Worm (Caenorhabditis elegans) whole organism, L4 larva: ENCODE results near the gene F46G10.1.

Source experiments
- D1046.2 ChIP-seq: fragments of 200-800 bp; sonication (Bioruptor generic); IDR thresholded peaks from 2 replicates; pipeline ENCODE4 v1.3.6; 2022; ENCODE audit warnings: missing genetic modification characterization, missing compliant biosample characterization
- F37D6.2 ChIP-seq: sonication (generic microtip); optimal IDR thresholded peaks from 2 replicates; lab custom pipeline; 2016; ENCODE audit warnings: mild to moderate bottlenecking, missing genetic modification characterization, missing compliant biosample characterization
- F49E8.2 ChIP-seq: sonication (generic microtip); optimal IDR thresholded peaks from 2 replicates; lab custom pipeline; 2016; ENCODE audit warnings: missing compliant biosample characterization, mild to moderate bottlenecking, missing genetic modification characterization, borderline replicate concordance
- T20F7.1 ChIP-seq: fragments of 200-800 bp; sonication (Bioruptor generic); optimal IDR thresholded peaks from 2 replicates; lab custom pipeline; 2018; ENCODE audit warnings: mild to moderate bottlenecking, missing genetic modification characterization, missing compliant biosample characterization
- Y48G9A.11 ChIP-seq: fragments of 200-800 bp; sonication (Bioruptor generic); IDR thresholded peaks from 2 replicates; pipeline ENCODE4 v1.3.6; 2022; ENCODE audit warnings: missing genetic modification reagents, missing genetic modification characterization, missing compliant biosample characterization
- ZK546.5 ChIP-seq, 2 experiments: sonication (generic microtip); optimal IDR thresholded peaks; 2 replicates each; lab custom pipeline; 2017; ENCODE audit warnings: missing biosample characterization in 2 of 2, missing genetic modification characterization in 2 of 2
- aha-1 ChIP-seq: fragments of 150-350 bp; peaks from one replicate; lab custom pipeline; 2014; ENCODE audit warnings: missing biosample characterization, missing genetic modification characterization
- ceh-28 ChIP-seq: fragments of 150-350 bp; optimal IDR thresholded peaks from 2 replicates; lab custom pipeline; 2014; ENCODE audit warnings: missing biosample characterization, missing genetic modification reagents, missing genetic modification characterization
- ceh-44 ChIP-seq: fragments of 200-800 bp; sonication (Bioruptor generic); IDR thresholded peaks from 2 replicates; pipeline ENCODE4 v1.3.6; 2022; ENCODE audit warnings: missing genetic modification reagents, missing genetic modification characterization, missing compliant biosample characterization
- ctbp-1 ChIP-seq: fragments of 200-800 bp; sonication (Bioruptor generic); IDR thresholded peaks from 2 replicates; pipeline ENCODE4 v1.3.6; 2022; ENCODE audit warnings: missing genetic modification reagents, missing genetic modification characterization, missing compliant biosample characterization
- daf-12 ChIP-seq: fragments of 150-350 bp; optimal IDR thresholded peaks from 2 replicates; lab custom pipeline; 2014; ENCODE audit warnings: missing biosample characterization, missing genetic modification reagents, missing genetic modification characterization
- daf-19 ChIP-seq: fragments of 200-800 bp; sonication (Bioruptor generic); conservative IDR thresholded peaks from 2 replicates; pipeline ENCODE4 v1.3.6; 2022; ENCODE audit warnings: missing genetic modification characterization, missing compliant biosample characterization
- daf-8 ChIP-seq: fragments of 200-800 bp; sonication (Bioruptor generic); IDR thresholded peaks from 2 replicates; pipeline ENCODE4 v1.3.6; 2022; ENCODE audit warnings: missing genetic modification characterization, missing compliant biosample characterization
- dmd-6 ChIP-seq: fragments of 200-800 bp; sonication (Bioruptor generic); IDR thresholded peaks from 2 replicates; pipeline ENCODE4 v1.3.6; 2022; ENCODE audit warnings: missing genetic modification reagents, missing genetic modification characterization, missing compliant biosample characterization
- dpl-1 ChIP-seq: fragments of 150-350 bp; optimal IDR thresholded peaks from 2 replicates; lab custom pipeline; 2014; ENCODE audit warnings: missing biosample characterization, missing genetic modification reagents, missing genetic modification characterization
- hif-1 ChIP-seq, 2 experiments: sonication (generic microtip); optimal IDR thresholded peaks; 2 replicates each; lab custom pipeline; 2016 to 2017; ENCODE audit warnings: missing compliant biosample characterization in 2 of 2, missing genetic modification characterization in 2 of 2, missing genetic modification reagents in 2 of 2, missing genotype in 2 of 2, mild to moderate bottlenecking in 1 of 2
- hlh-11 ChIP-seq: fragments of 200-800 bp; sonication (Bioruptor generic); optimal IDR thresholded peaks from 2 replicates; lab custom pipeline; 2018; ENCODE audit warnings: mild to moderate bottlenecking, missing genetic modification characterization, missing compliant biosample characterization
- hlh-30 ChIP-seq: sonication (generic microtip); optimal IDR thresholded peaks from 2 replicates; lab custom pipeline; 2017; ENCODE audit warnings: antibody characterized with exemption, mild to moderate bottlenecking, missing genetic modification characterization, missing compliant biosample characterization; ENCODE audit not compliant: insufficient read depth
- hmg-1.1 ChIP-seq: fragments of 200-800 bp; sonication (Bioruptor generic); IDR thresholded peaks from 2 replicates; pipeline ENCODE4 v1.3.6; 2022; ENCODE audit warnings: missing genetic modification reagents, missing genetic modification characterization, missing compliant biosample characterization
- jun-1 ChIP-seq: fragments of 150-350 bp; optimal IDR thresholded peaks from 2 replicates; lab custom pipeline; 2014; ENCODE audit warnings: missing biosample characterization, missing genetic modification reagents, missing genetic modification characterization
- lin-1 ChIP-seq: fragments of 200-800 bp; sonication (Bioruptor generic); IDR thresholded peaks from 2 replicates; pipeline ENCODE4 v1.3.6; 2022; ENCODE audit warnings: missing genetic modification reagents, missing genetic modification characterization, missing compliant biosample characterization
- lin-13 ChIP-seq: fragments of 150-350 bp; optimal IDR thresholded peaks from 2 replicates; lab custom pipeline; 2014; ENCODE audit warnings: missing biosample characterization, missing genetic modification reagents, missing genetic modification characterization
- lin-15B ChIP-seq: fragments of 150-350 bp; sonication (generic microtip); optimal IDR thresholded peaks from 3 replicates; lab custom pipeline; 2014; ENCODE audit warnings: missing biosample characterization, missing genetic modification characterization
- lin-38 ChIP-seq: fragments of 200-800 bp; sonication (Bioruptor generic); IDR thresholded peaks from 2 replicates; pipeline ENCODE4 v1.3.6; 2022; ENCODE audit warnings: missing genetic modification reagents, missing genetic modification characterization, missing compliant biosample characterization
- lsy-2 ChIP-seq, 2 experiments: fragments of 150-350 bp in 1 of 2; sonication (generic microtip) in 1 of 2; optimal IDR thresholded peaks; 2 replicates each; lab custom pipeline; 2014 to 2017; ENCODE audit warnings: missing biosample characterization in 2 of 2, missing genetic modification characterization in 2 of 2
- madf-9 ChIP-seq: fragments of 200-800 bp; sonication (Bioruptor generic); conservative IDR thresholded peaks from 2 replicates; pipeline ENCODE4 v1.3.6; 2022; ENCODE audit warnings: missing genetic modification reagents, missing genetic modification characterization, missing compliant biosample characterization
- mdl-1 ChIP-seq, 2 experiments: fragments of 150-350 bp in 1 of 2; sonication (generic microtip) in 1 of 2; optimal IDR thresholded peaks; 2 replicates each; lab custom pipeline; 2014 to 2017; ENCODE audit warnings: missing biosample characterization in 2 of 2, missing genetic modification characterization in 2 of 2
- mep-1 ChIP-seq: fragments of 150-350 bp; sonication (generic microtip); optimal IDR thresholded peaks from 3 replicates; lab custom pipeline; 2014; ENCODE audit warnings: missing biosample characterization, missing genetic modification characterization
- mes-2 ChIP-seq: sonication (generic microtip); optimal IDR thresholded peaks from 2 replicates; lab custom pipeline; 2016; ENCODE audit warnings: missing genotype, mild to moderate bottlenecking, missing genetic modification characterization, missing compliant biosample characterization; ENCODE audit not compliant: poor library complexity, severe bottlenecking
- mxl-2 ChIP-seq: fragments of 200-800 bp; sonication (Bioruptor generic); conservative IDR thresholded peaks from 2 replicates; pipeline ENCODE4 v1.3.6; 2022; ENCODE audit warnings: missing genetic modification reagents, missing genetic modification characterization, missing compliant biosample characterization
- mxl-3 ChIP-seq: fragments of 200-800 bp; sonication (Bioruptor generic); optimal IDR thresholded peaks from 2 replicates; lab custom pipeline; 2018; ENCODE audit warnings: mild to moderate bottlenecking, missing genetic modification characterization, missing compliant biosample characterization
- nhr-10 ChIP-seq: fragments of 150-350 bp; optimal IDR thresholded peaks from 2 replicates; lab custom pipeline; 2014; ENCODE audit warnings: missing biosample characterization, missing genetic modification characterization
- nhr-11 ChIP-seq: fragments of 150-350 bp; optimal IDR thresholded peaks from 2 replicates; lab custom pipeline; 2014; ENCODE audit warnings: missing biosample characterization, missing genetic modification characterization
- nhr-41 ChIP-seq: fragments of 200-800 bp; sonication (Bioruptor generic); IDR thresholded peaks from 2 replicates; pipeline ENCODE4 v1.3.6; 2022; ENCODE audit warnings: missing genetic modification reagents, missing genetic modification characterization, missing compliant biosample characterization
- nhr-48 ChIP-seq: sonication (generic microtip); optimal IDR thresholded peaks from 2 replicates; lab custom pipeline; 2016; ENCODE audit warnings: mild to moderate bottlenecking, missing genetic modification characterization, missing compliant biosample characterization
- nhr-6 ChIP-seq: fragments of 150-350 bp; optimal IDR thresholded peaks from 2 replicates; lab custom pipeline; 2014; ENCODE audit warnings: missing biosample characterization, missing genetic modification characterization
- nhr-77 ChIP-seq: fragments of 150-350 bp; optimal IDR thresholded peaks from 2 replicates; lab custom pipeline; 2014; ENCODE audit warnings: missing biosample characterization, missing genetic modification characterization
- pha-4 ChIP-seq, 2 experiments: fragments of 150-350 bp in 1 of 2; fragments of 200-800 bp in 1 of 2; sonication (Bioruptor generic) in 1 of 2; IDR thresholded peaks in 1 of 2; optimal IDR thresholded peaks in 1 of 2; 2 replicates each; pipeline versions ENCODE4 v1.3.6 to Lab custom; 2014 to 2022; ENCODE audit warnings: missing genetic modification characterization in 2 of 2, missing genetic modification reagents in 2 of 2, missing biosample characterization in 1 of 2, missing compliant biosample characterization in 1 of 2
- php-3 ChIP-seq: fragments of 200-800 bp; sonication (Bioruptor generic); IDR thresholded peaks from 2 replicates; pipeline ENCODE4 v1.3.6; 2022; ENCODE audit warnings: missing genetic modification reagents, missing genetic modification characterization, missing compliant biosample characterization
- pqm-1 ChIP-seq: sonication (generic microtip); optimal IDR thresholded peaks from 2 replicates; lab custom pipeline; 2017; ENCODE audit warnings: missing biosample characterization, missing genetic modification characterization
- rbr-2 ChIP-seq: sonication (generic microtip); optimal IDR thresholded peaks from 2 replicates; lab custom pipeline; 2016; ENCODE audit warnings: missing genotype, missing genetic modification characterization, missing compliant biosample characterization
- sdz-12 ChIP-seq: fragments of 200-800 bp; sonication (Bioruptor generic); optimal IDR thresholded peaks from 2 replicates; lab custom pipeline; 2018; ENCODE audit warnings: mild to moderate bottlenecking, missing genetic modification characterization, missing compliant biosample characterization
- set-16 ChIP-seq: fragments of 200-800 bp; sonication (Bioruptor generic); IDR thresholded peaks from 2 replicates; pipeline ENCODE4 v1.3.6; 2022; ENCODE audit warnings: missing genetic modification reagents, missing genetic modification characterization, missing compliant biosample characterization
- snpc-1.2 ChIP-seq: fragments of 200-800 bp; sonication (Bioruptor generic); IDR thresholded peaks from 2 replicates; pipeline ENCODE4 v1.3.6; 2022; ENCODE audit warnings: missing genetic modification reagents, missing genetic modification characterization, missing compliant biosample characterization
- spr-3 ChIP-seq: fragments of 200-800 bp; sonication (Bioruptor generic); optimal IDR thresholded peaks from 2 replicates; lab custom pipeline; 2018; ENCODE audit warnings: mild to moderate bottlenecking, missing genetic modification characterization, missing compliant biosample characterization
- tra-1 ChIP-seq: fragments of 200-800 bp; sonication (Bioruptor generic); IDR thresholded peaks from 2 replicates; pipeline ENCODE4 v1.3.6; 2022; ENCODE audit warnings: missing genetic modification reagents, missing genetic modification characterization, missing compliant biosample characterization
- unc-39 ChIP-seq: sonication (generic microtip); optimal IDR thresholded peaks from 2 replicates; lab custom pipeline; 2017; ENCODE audit warnings: missing biosample characterization, missing genetic modification characterization
- zfp-3 ChIP-seq: fragments of 200-800 bp; sonication (Bioruptor generic); conservative IDR thresholded peaks from 2 replicates; pipeline ENCODE4 v1.3.6; 2022; ENCODE audit warnings: missing genetic modification reagents, missing genetic modification characterization, missing compliant biosample characterization
- ztf-7 ChIP-seq: fragments of 150-350 bp; optimal IDR thresholded peaks from 2 replicates; lab custom pipeline; 2014; ENCODE audit warnings: missing biosample characterization, missing genetic modification characterization

Gene F46G10.1

DNA sequence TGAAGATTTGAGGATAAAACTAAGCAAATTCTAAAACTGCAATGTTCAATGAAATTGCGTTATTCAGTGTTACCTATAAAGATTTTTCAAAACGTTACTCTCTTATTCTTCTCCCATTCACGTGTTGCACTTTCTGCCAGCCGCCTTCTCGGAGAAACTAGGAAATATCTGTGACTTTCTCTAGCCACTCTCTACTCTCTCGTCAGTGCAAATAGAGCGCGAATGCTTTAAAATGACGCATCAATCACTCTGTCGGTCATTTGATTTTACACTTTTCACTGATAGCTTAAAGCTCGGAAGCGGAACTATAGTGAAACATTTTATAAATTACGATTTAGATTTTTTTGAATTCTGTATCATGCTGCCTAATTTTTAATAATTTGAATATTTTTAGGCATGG, 17.3 kb upstream of the F46G10.1 start (continued):
- TF ChIP-seq zfp-3 (GFP tag; lab: Robert Waterston, UW), result no peak
- peak; percentile 96 for TF ChIP-seq hlh-30
- TF ChIP-seq ceh-44 (GFP tag; lab: Robert Waterston, UW), result no peak
- TF ChIP-seq set-16, result no peak
- TF ChIP-seq Y48G9A.11 (GFP tag; lab: Robert Waterston, UW), result no peak
- TF ChIP-seq ctbp-1 (GFP tag; lab: Robert Waterston, UW), result 0 out of 2 replicates have a peak, but pooled peaks have one; percentile 19
- TF ChIP-seq lin-1 (GFP tag; lab: Robert Waterston, UW), result 0 out of 2 replicates have a peak, but pooled peaks have one; percentile 52
- peak; percentile 35 for TF ChIP-seq rbr-2 (tag; lab: Kevin White, UChicago)
- TF ChIP-seq aha-1, result peak; percentile 49
- TF ChIP-seq lin-13, result peak; percentile 58
- peak; percentile 60 for TF ChIP-seq nhr-48 (tag; lab: Kevin White, UChicago)
- no peak for TF ChIP-seq snpc-1.2 (GFP tag; lab: Robert Waterston, UW)
- peak; percentile 67 for TF ChIP-seq nhr-6 (tag; lab: Kevin White, UChicago)
- TF ChIP-seq pha-4 (GFP tag; IDR thresholded peaks at IDR 0.05; lab: Robert Waterston, UW), result no peak
- no peak for TF ChIP-seq pha-4 (tag; optimal IDR thresholded peaks at IDR 0.05; lab: Kevin White, UChicago)
- TF ChIP-seq nhr-77 (tag; lab: Kevin White, UChicago), result peak; percentile 75
- TF ChIP-seq daf-8 (GFP tag; lab: Robert Waterston, UW), result no peak
- TF ChIP-seq nhr-10 (tag; lab: Kevin White, UChicago), result peak; percentile 46
- TF ChIP-seq jun-1 (tag; lab: Kevin White, UChicago), result no peak
- peak; percentile 85 for TF ChIP-seq mxl-2
- TF ChIP-seq F37D6.2, result no peak
- peak; percentile 45 for TF ChIP-seq dpl-1 (GFP tag; lab: Kevin White, UChicago)
- TF ChIP-seq ztf-7 (tag; lab: Kevin White, UChicago), result peak; percentile 34
- TF ChIP-seq unc-39 (tag; lab: Kevin White, UChicago), result no peak
- no peak for TF ChIP-seq sdz-12 (GFP tag; lab: Kevin White, UChicago)
- peak; percentile 81 for TF ChIP-seq lin-38 (GFP tag; lab: Robert Waterston, UW)
- TF ChIP-seq madf-9 (GFP tag; lab: Robert Waterston, UW), result no peak
- TF ChIP-seq nhr-11 (tag; lab: Kevin White, UChicago), result peak; percentile 87
- peak; percentile 73 for TF ChIP-seq php-3 (GFP tag; lab: Robert Waterston, UW)
- TF ChIP-seq mes-2 (tag; lab: Kevin White, UChicago), result peak; percentile 69
- TF ChIP-seq spr-3 (GFP tag; lab: Kevin White, UChicago), result no peak
- TF ChIP-seq lsy-2 (tag; optimal IDR thresholded peaks at IDR 0.05; lab: Kevin White, UChicago), result peak in 1 of 2 experiments; percentile 74
- TF ChIP-seq hlh-11 (tag; lab: Kevin White, UChicago), result peak; percentile 92
- no peak for TF ChIP-seq D1046.2 (GFP tag; lab: Robert Waterston, UW)
- peak; percentile 86 for TF ChIP-seq dmd-6 (GFP tag; lab: Robert Waterston, UW)
- TF ChIP-seq hif-1 (tag; optimal IDR thresholded peaks at IDR 0.05; lab: Kevin White, UChicago), result peak in 1 of 2 experiments; percentile 65
- no peak for TF ChIP-seq daf-19 (GFP tag; lab: Robert Waterston, UW)

DNA sequence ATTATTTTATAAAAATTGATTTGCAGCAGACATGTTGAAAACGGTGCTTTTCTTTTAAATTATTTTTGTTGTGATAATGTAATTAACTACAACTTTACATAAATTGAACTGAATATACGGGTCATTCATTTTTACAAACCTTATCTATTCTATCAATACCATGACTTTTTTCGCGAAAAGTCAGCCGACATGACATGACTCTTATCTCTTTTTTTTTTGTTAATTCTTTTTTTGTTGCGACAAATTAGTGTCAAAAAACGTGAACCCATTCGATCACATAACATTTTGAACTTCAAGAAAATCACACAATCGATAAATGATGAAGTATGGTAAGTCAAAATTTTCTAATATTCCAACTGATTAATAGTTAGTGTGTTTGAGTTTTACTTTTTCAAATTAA, 16.5 kb upstream of the F46G10.1 start, which contains the start of gene sir-2.2:
Gene sir-2.2, plus strand, starts transcription at position 34 of the 400 bp plus-strand sequence.
- TF ChIP-seq T20F7.1 (GFP tag; lab: Kevin White, UChicago) (no peak), mxl-3 (GFP tag; lab: Kevin White, UChicago) (no peak), nhr-6 (tag; lab: Kevin White, UChicago) (no peak), mep-1 (tag; lab: Kevin White, UChicago) (no peak), F49E8.2 (tag; lab: Kevin White, UChicago) (no peak), nhr-41 (GFP tag; lab: Robert Waterston, UW) (0 out of 2 replicates have a peak, but pooled peaks have one; percentile 40), set-16 (no peak), ceh-28 (tag; lab: Kevin White, UChicago) (no peak), pha-4 (GFP tag; IDR thresholded peaks at IDR 0.05; lab: Robert Waterston, UW) (no peak), pha-4 (tag; optimal IDR thresholded peaks at IDR 0.05; lab: Kevin White, UChicago) (no peak), lin-15B (no peak), mdl-1 (tag; optimal IDR thresholded peaks at IDR 0.05; lab: Kevin White, UChicago) (peak in 1 of 2 experiments; percentile 19), ceh-44 (GFP tag; lab: Robert Waterston, UW) (no peak), hmg-1.1 (no peak), spr-3 (GFP tag; lab: Kevin White, UChicago) (no peak), ZK546.5 (tag; optimal IDR thresholded peaks at IDR 0.05; lab: Kevin White, UChicago) (no peak), pqm-1 (tag; lab: Kevin White, UChicago) (peak; percentile 26), daf-12 (tag; lab: Kevin White, UChicago) (no peak), tra-1 (GFP tag; lab: Robert Waterston, UW) (peak; percentile 57; the same call in 1 of the 2 replicates)
